Fruit fly (Drosophila melanogaster): ENCODE results near the gene CG17026.

The CG17026 gene

DNA sequence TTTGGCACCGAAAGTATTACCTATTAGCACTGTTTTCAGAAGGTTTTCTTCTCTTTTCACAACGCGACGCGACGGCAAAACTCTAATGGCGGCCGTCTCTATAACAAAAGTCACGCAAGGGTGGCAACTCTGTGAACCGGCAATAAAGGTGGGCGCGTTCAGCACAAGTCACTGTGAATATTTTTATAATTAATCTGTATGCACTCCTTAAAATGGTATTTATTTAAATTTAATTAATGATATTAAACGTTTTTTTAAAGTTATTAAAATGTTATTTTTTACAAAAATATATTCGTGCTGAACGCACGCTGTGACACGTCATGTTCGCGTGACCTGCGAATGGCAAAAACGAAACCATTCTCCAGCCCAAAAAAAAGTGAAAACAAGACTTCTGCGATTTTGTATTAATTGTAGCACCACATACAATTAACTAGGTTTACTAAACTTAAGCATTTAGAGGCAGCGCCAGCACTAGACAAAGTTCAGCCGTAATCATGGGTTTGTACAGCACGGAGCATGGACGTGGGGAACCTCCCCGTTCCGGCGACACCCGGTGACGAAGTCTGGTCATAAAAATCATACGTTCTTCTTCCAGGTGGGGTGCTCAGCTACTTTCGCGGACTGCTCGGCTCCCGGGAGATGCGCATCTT lies 7.7 kb downstream of the CG17026 start, which contains the start of the genes brm and Arl1 (continued):
- TF ChIP-seq CG9932 (GFP tag; IDR thresholded peaks at IDR 0.05) (peak; percentile 100), fru (optimal IDR thresholded peaks at IDR 0.05) (no peak), BEAF-32 (GFP tag; optimal IDR thresholded peaks at IDR 0.05) (peak; percentile 64), so (GFP tag; IDR thresholded peaks at IDR 0.05) (peak; percentile 99), tio (GFP tag; optimal IDR thresholded peaks at IDR 0.05) (peak; percentile 97), toy (GFP tag; IDR thresholded peaks at IDR 0.05) (peak; percentile 97), CG33557 (GFP tag; optimal IDR thresholded peaks at IDR 0.05) (peak; percentile 98), Hsf (GFP tag; optimal IDR thresholded peaks at IDR 0.05) (peak; percentile 94), CG12071 (GFP tag; optimal IDR thresholded peaks at IDR 0.05) (peak; percentile 82), CG13624 (GFP tag; optimal IDR thresholded peaks at IDR 0.05) (peak; percentile 91), Aef1 (GFP tag; IDR thresholded peaks at IDR 0.05) (peak; percentile 99), odd (GFP tag; optimal IDR thresholded peaks at IDR 0.05) (peak; percentile 94), mam (GFP tag; optimal IDR thresholded peaks at IDR 0.05) (peak; percentile 93), CG3407 (GFP tag; optimal IDR thresholded peaks at IDR 0.05) (peak; percentile 94), CG1832 (GFP tag; optimal IDR thresholded peaks at IDR 0.05) (no peak), CG11398 (GFP tag; optimal IDR thresholded peaks at IDR 0.05) (peak; percentile 73), CG13894 (tag; optimal IDR thresholded peaks at IDR 0.05) (peak; percentile 98), CG10654 (GFP tag; optimal IDR thresholded peaks at IDR 0.05) (peak; percentile 97), CG11085 (GFP tag; IDR thresholded peaks at IDR 0.05) (peak; percentile 99), dmrt99B (tag; optimal IDR thresholded peaks at IDR 0.05) (peak; percentile 97), yki (optimal IDR thresholded peaks at IDR 0.05) (no peak), sna (GFP tag; IDR thresholded peaks at IDR 0.05; ENCODE audit: partially characterized antibody) (0 out of 2 replicates have a peak, but pooled peaks have one; percentile 9), corto (GFP tag; optimal IDR thresholded peaks at IDR 0.05) (peak; percentile 92), H2.0 (GFP tag; IDR thresholded peaks at IDR 0.05) (peak; percentile 99), ewg (GFP tag; optimal IDR thresholded peaks at IDR 0.05) (peak; percentile 96), da (GFP tag; optimal IDR thresholded peaks at IDR 0.05) (peak; percentile 65), Hr78 (GFP tag; optimal IDR thresholded peaks at IDR 0.05) (no peak), CG3163 (GFP tag; optimal IDR thresholded peaks at IDR 0.05) (peak; percentile 46), row (GFP tag; IDR thresholded peaks at IDR 0.05) (peak; percentile 100), dmrt11E (tag; optimal IDR thresholded peaks at IDR 0.05) (peak; percentile 98), GATAe (GFP tag; conservative IDR thresholded peaks at IDR 0.05) (peak; percentile 99), CG17328 (GFP tag; IDR thresholded peaks at IDR 0.05) (peak; percentile 99), CG8281 (tag; optimal IDR thresholded peaks at IDR 0.05) (peak; percentile 91), CG10431 (GFP tag; optimal IDR thresholded peaks at IDR 0.05) (peak; percentile 92), CG10267 (tag; optimal IDR thresholded peaks at IDR 0.05) (peak; percentile 93), Hr39 (optimal IDR thresholded peaks at IDR 0.05) (no peak), Mad (GFP tag; optimal IDR thresholded peaks at IDR 0.05) (peak; percentile 97), btn (GFP tag; optimal IDR thresholded peaks at IDR 0.05) (peak; percentile 50), CG14441 (GFP tag; IDR thresholded peaks at IDR 0.05) (peak; percentile 99), CG7372 (GFP tag; IDR thresholded peaks at IDR 0.05) (peak; percentile 100), ac (GFP tag; optimal IDR thresholded peaks at IDR 0.05) (peak; percentile 77), Lpt (GFP tag; optimal IDR thresholded peaks at IDR 0.05) (no peak), CG9727 (GFP tag; optimal IDR thresholded peaks at IDR 0.05) (peak; percentile 99), gem (tag; optimal IDR thresholded peaks at IDR 0.05) (peak; percentile 99), crol (GFP tag; IDR thresholded peaks at IDR 0.05) (peak; percentile 76), E2f1 (GFP tag; IDR thresholded peaks at IDR 0.05) (peak; percentile 99), Vsx1 (GFP tag; optimal IDR thresholded peaks at IDR 0.05) (no peak), shn (GFP tag; optimal IDR thresholded peaks at IDR 0.05) (peak; percentile 61), p53 (GFP tag; optimal IDR thresholded peaks at IDR 0.05) (peak; percentile 18), CG14965 (GFP tag; optimal IDR thresholded peaks at IDR 0.05; ENCODE audit: borderline replicate concordance) (no peak), fu2 (GFP tag; optimal IDR thresholded peaks at IDR 0.05) (peak; percentile 85)

Data from whole organism, embryonic.